Worm (Caenorhabditis elegans): ENCODE data around the gene B0361.11.

Gene B0361.11

DNA sequence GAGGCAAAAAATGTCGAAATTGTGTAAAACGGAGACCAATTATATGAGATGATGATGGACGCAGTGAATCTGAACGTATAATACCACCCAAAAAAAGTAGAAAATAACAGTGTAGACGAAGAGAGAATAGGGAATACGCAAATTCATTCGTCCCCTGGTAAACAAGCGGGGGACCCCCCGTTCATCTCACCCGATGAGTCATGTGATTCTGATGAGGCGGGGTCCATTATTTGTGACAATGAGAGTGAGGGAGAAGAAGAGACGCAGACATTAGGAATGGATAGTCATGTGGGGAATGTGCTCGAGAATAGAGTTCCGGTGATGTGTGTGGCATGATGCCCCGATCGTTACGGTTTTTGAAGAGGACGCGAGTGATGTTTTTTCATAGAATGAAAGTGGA, 5.3 kb upstream of the B0361.11 start (continued):
- no peak for TF ChIP-seq ceh-18 (tag; optimal IDR thresholded peaks at IDR 0.05)
- TF ChIP-seq hlh-30 (tag; optimal IDR thresholded peaks at IDR 0.05; ENCODE audit: insufficient read depth) = peak; percentile 99
- TF ChIP-seq ceh-34 (tag; optimal IDR thresholded peaks at IDR 0.05) = peak; percentile 39
- TF ChIP-seq ceh-2 (tag; optimal IDR thresholded peaks at IDR 0.05) = peak; percentile 27
- peak; percentile 52 for TF ChIP-seq ref-2 (tag; optimal IDR thresholded peaks at IDR 0.05)
- TF ChIP-seq tbx-7 (tag; optimal IDR thresholded peaks at IDR 0.05) = no peak
- TF ChIP-seq hlh-15 (tag; optimal IDR thresholded peaks at IDR 0.05) = no peak
- TF ChIP-seq unc-42 (tag; optimal IDR thresholded peaks at IDR 0.05) = peak; percentile 14
- peak; percentile 62 for TF ChIP-seq tbx-2 (tag; optimal IDR thresholded peaks at IDR 0.05)
- TF ChIP-seq nhr-11 (tag; optimal IDR thresholded peaks at IDR 0.05) = no peak
- no peak for TF ChIP-seq lin-11 (tag; optimal IDR thresholded peaks at IDR 0.05)

ce11 chrIII:7272828-7273227, 4.6 kb upstream of the B0361.11 start:
- TF ChIP-seq hlh-30 (tag; optimal IDR thresholded peaks at IDR 0.05; ENCODE audit: insufficient read depth) (peak; percentile 65), K02D7.2 (tag; optimal IDR thresholded peaks at IDR 0.05) (no peak), ceh-22 (tag; optimal IDR thresholded peaks at IDR 0.05) (no peak), ceh-6 (GFP tag; optimal IDR thresholded peaks at IDR 0.05) (no peak)

ce11 chrIII:7273718-7274117, 3.7 kb upstream of the B0361.11 start:
- TF ChIP-seq ets-4 (tag; optimal IDR thresholded peaks at IDR 0.05) (no peak), odd-2 (tag; optimal IDR thresholded peaks at IDR 0.05) (no peak), C08G9.2 (tag; optimal IDR thresholded peaks at IDR 0.05) (no peak), F13H6.1 (tag; optimal IDR thresholded peaks at IDR 0.05) (no peak), lin-11 (tag; optimal IDR thresholded peaks at IDR 0.05) (no peak), pha-4 (tag; optimal IDR thresholded peaks at IDR 0.05) (no peak), fkh-10 (GFP tag; optimal IDR thresholded peaks at IDR 0.05) (no peak), ztf-16 (tag; optimal IDR thresholded peaks at IDR 0.05) (no peak), pat-9 (tag; optimal IDR thresholded peaks at IDR 0.05) (no peak)

DNA sequence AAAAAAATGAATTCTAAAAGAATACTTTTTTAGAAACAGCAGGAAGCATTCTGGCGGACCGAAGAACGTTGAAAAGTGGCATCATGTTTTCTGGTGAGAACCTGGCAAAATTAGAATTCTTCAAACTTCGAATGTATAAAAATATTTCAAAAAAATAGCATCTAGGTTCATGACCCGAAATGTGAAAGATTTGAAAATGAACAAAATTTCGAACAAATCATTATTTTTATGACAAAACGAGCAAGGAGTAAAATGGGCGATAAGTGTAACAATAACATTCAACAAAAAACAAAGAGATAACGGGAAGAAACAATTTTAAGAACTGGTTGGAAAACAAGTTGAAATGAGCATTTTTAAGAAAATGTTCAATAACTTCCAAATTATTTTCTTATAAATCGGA, 2.1 kb upstream of the B0361.11 start, which contains the start of gene psd-1:
TSS of gene psd-1 (minus strand) at position 101 of the 400 bp plus-strand sequence.
- TF ChIP-seq lin-11 (tag; optimal IDR thresholded peaks at IDR 0.05) (no peak), dve-1 (tag; optimal IDR thresholded peaks at IDR 0.05) (no peak), ceh-34 (tag; optimal IDR thresholded peaks at IDR 0.05) (no peak), ceh-22 (tag; optimal IDR thresholded peaks at IDR 0.05) (no peak), Y22D7AL.16 (tag; optimal IDR thresholded peaks at IDR 0.05) (no peak), ets-4 (tag; optimal IDR thresholded peaks at IDR 0.05) (no peak), syd-9 (tag; optimal IDR thresholded peaks at IDR 0.05) (no peak), ref-2 (tag; optimal IDR thresholded peaks at IDR 0.05) (no peak), ceh-14 (tag; optimal IDR thresholded peaks at IDR 0.05) (no peak), F13H6.1 (tag; optimal IDR thresholded peaks at IDR 0.05) (no peak), dmd-4 (tag; optimal IDR thresholded peaks at IDR 0.05; ENCODE audit: borderline replicate concordance) (no peak)

DNA sequence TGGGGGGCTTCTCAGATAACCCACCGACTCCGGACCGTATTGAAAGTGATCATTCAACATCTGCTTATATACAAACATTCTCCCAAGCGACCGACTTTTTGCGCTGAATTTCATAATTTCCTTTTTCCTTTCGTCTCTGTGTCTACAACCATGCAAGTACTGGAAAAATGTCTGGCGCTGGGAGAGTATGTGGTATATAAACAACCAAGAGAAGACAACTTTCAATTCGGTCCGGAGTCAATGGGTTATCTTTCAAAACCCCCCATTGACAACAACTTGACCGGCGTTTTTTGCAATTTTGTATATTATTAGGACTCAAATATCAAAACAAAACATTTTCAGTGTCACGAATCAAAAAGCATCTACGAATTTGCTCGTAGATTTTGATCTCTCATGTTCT, 1.1 kb downstream of the B0361.11 start:
- no peak for TF ChIP-seq ceh-19 (GFP tag; optimal IDR thresholded peaks at IDR 0.05)
- no peak for TF ChIP-seq sdc-2 (tag; optimal IDR thresholded peaks at IDR 0.05)
- TF ChIP-seq hlh-8 (tag; optimal IDR thresholded peaks at IDR 0.05) = no peak
- TF ChIP-seq fkh-6 (tag; optimal IDR thresholded peaks at IDR 0.05) = no peak
- TF ChIP-seq nhr-11 (tag; optimal IDR thresholded peaks at IDR 0.05) = no peak
- TF ChIP-seq syd-9 (tag; optimal IDR thresholded peaks at IDR 0.05) = no peak
- no peak for TF ChIP-seq rnt-1 (tag; optimal IDR thresholded peaks at IDR 0.05)
- TF ChIP-seq gmeb-2 (tag; optimal IDR thresholded peaks at IDR 0.05) = no peak
- no peak for TF ChIP-seq ets-4 (tag; optimal IDR thresholded peaks at IDR 0.05)
- TF ChIP-seq unc-3 (GFP tag; conservative IDR thresholded peaks at IDR 0.05) = no peak
- no peak for TF ChIP-seq unc-3 (tag; optimal IDR thresholded peaks at IDR 0.05)
- no peak for TF ChIP-seq pag-3 (tag; optimal IDR thresholded peaks at IDR 0.05; ENCODE audit: borderline replicate concordance)
- TF ChIP-seq ztf-16 (tag; optimal IDR thresholded peaks at IDR 0.05) = no peak
- TF ChIP-seq hlh-30 (tag; optimal IDR thresholded peaks at IDR 0.05; ENCODE audit: insufficient read depth) = no peak
- TF ChIP-seq ceh-6 (GFP tag; optimal IDR thresholded peaks at IDR 0.05) = no peak
- TF ChIP-seq ceh-9 (tag; optimal IDR thresholded peaks at IDR 0.05) = no peak
- TF ChIP-seq Y22D7AL.16 (tag; optimal IDR thresholded peaks at IDR 0.05) = no peak
- TF ChIP-seq pha-2 (tag; optimal IDR thresholded peaks at IDR 0.05) = no peak
- no peak for TF ChIP-seq madf-2 (tag; optimal IDR thresholded peaks at IDR 0.05)
- no peak for TF ChIP-seq mec-3 (tag; optimal IDR thresholded peaks at IDR 0.05; ENCODE audit: borderline replicate concordance)
- TF ChIP-seq ceh-34 (tag; optimal IDR thresholded peaks at IDR 0.05) = no peak
